Worm (Caenorhabditis elegans): ENCODE measurements around the gene F21C10.1.

DNA sequence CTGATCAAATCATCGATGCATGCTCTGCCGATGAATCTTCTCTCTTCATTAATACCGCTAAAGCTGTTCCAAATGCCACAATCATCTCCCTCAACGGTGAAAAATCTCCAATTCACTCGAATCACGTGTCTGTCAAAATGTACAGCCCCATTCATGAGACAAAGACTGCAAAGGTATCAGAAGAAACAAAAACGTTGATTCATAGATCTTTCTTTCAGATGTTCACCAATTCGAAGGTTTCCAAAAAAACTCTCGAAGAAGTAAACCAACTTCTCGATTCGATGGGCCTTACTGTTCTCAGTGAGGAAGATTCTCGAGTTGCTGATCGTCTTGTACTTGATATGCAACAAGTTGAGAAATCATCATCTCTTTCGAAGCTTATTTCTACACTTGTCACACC, 35.5 kb upstream of the F21C10.1 start:
- TF ChIP-seq blmp-1 (tag; optimal IDR thresholded peaks at IDR 0.05) (no peak), pha-4 (tag; optimal IDR thresholded peaks at IDR 0.05) (no peak), unc-39 (tag; optimal IDR thresholded peaks at IDR 0.05) (no peak), nhr-237 (tag; optimal IDR thresholded peaks at IDR 0.05) (no peak), nhr-12 (tag; optimal IDR thresholded peaks at IDR 0.05) (no peak), mls-2 (tag; optimal IDR thresholded peaks at IDR 0.05) (no peak), ztf-11 (tag; optimal IDR thresholded peaks at IDR 0.05) (no peak)
